Fruit fly (Drosophila melanogaster): ENCODE results near the gene CG7900.
A peak's percentile ranks its signal among the peaks of the same experiment; 100 is the strongest.

The CG7900 gene

DNA sequence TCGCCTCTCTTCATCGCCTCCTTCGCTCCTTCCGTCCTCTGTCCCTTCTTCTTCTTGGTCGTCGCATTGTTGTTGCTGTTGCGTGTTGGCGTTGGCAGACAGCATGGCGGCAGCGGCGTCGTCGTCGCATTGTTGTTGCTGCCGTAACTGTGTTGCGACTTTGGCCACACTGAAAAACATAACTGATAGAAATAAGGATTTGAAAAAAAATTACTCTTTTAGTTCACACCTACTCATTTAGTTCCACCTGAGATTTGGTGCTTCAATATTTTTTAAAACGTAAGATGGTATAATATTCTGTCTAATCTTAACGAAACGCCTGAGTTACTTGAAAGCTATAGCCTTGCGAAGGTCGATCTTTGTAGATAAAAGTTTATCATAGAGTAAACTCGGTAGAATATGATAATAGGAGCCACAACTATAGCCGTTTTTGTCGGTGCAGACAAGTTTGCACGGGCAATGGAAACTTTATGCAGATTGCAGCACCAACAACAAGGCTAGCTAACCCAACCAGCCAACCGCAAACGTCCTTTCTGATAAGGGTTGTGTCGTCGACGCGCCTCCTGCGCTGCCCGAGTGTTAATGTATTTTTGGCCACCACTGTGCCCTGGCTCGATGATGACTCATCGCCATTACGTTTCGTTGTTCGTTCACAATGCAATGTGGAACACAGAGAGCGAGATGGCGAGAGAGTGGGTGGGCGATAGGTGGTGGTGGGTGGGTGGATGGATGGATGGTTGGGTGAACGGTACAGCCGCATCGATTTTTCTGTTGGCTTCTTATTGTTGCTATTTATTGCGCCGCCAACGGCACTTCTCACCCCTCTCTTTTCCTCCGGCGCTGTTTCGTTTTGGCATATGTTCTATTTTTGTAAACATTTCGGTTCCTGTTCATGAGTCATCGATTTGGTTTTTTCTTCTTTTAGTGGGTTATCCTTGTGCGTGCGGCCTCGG is 19.2 kb downstream of the CG7900 start:
- no peak for TF ChIP-seq CG17801 (GFP tag; optimal IDR thresholded peaks at IDR 0.05; ENCODE audit: partially characterized antibody)

DNA sequence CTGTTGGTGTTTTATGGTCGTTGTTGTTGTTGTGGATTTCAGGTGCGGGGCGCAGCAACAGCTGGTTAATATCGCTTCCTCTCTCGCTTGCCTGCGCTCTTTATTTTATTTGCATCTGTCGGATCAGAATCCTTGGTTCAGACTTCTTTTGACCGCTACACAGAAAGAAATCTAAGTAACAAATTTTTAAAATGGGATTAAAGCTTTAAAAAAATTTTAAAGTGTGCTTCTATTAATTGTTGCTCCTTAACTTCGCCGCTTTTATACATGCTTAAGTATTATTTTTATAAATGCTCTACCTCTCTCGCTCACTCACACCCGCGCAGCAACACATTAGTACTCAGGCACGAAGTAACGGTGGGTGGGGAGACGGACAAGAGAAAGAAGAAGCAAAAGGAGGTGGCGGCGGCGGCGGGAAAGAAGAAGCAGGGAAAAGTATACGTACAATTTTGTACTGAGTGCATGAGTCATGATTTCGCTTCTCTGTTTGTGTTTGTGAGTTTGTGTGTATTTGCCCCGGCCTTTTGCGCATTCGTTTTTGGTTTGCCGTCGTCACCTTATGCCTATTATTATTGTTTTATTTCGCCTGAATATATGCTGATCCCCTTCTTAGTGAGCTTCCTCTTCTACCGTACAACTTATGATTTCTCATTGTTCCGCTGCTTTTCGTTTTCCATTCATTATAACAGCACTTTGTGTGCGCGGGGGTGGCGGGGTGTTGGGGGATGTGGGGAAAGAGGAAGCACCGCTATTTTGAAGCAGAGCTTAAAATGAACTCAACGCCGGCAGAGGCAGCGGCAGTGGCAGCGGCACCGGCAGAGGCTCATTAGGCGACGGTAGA is 20.1 kb downstream of the CG7900 start:
- TF ChIP-seq CG17801 (GFP tag; optimal IDR thresholded peaks at IDR 0.05; ENCODE audit: partially characterized antibody): peak; percentile 64

DNA sequence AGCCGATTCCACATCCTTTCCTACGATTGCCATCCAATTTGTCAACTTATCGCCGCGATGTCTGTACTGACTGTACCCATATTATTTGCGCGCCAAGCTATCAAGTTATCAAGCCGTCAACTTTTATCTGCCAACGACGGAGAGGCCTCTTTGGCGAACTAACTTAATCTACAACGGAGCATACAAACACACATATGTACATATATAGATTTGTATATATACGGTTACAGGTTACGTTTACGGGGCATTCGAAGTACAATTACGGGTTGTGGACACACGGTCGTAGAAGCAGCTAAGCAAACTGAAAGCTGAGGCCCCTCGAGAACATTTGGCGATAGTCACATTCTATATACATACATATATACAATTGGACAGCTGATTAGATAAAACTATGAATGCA is 21.3 kb downstream of the CG7900 start:
- peak; percentile 27 for TF ChIP-seq CG17801 (GFP tag; optimal IDR thresholded peaks at IDR 0.05; ENCODE audit: partially characterized antibody)

DNA sequence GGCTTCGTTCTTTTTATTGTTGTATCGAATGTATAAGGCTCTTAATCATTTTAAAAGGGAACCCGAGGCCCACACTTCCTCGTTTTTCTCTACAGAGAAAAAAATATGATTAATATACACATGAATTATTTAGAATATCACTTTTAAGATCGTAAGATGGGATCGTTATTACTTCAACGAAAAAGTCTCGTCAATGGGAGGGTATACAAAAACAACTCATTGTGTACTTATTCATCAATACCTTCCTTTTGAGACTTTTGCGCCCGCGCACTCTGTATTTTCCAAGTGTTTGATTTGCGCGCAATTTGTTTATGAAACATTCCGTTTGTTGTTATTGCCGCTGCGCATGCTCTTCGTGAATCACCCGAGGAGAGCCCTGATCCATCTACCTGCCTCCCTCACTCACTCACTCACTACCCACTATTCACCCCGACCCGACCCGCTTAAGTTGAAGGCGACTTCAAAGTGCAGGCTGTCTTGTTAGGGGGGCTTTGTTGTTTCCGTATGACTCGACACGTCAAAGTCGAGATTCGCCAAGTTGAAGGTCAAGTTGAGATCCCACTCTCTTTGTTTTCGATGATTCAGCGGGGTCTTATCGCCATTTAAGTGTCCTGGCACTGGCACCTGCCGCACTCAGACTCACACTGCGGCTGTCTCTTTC is 22.2 kb downstream of the CG7900 start:
- TF ChIP-seq CG17801 (GFP tag; optimal IDR thresholded peaks at IDR 0.05; ENCODE audit: partially characterized antibody): no peak

- no peak for TF ChIP-seq CG17801 (GFP tag; optimal IDR thresholded peaks at IDR 0.05; ENCODE audit: partially characterized antibody)
These were observed 24.1 kb downstream of the CG7900 start for dm6 chr3R:8118062-8118461.

DNA sequence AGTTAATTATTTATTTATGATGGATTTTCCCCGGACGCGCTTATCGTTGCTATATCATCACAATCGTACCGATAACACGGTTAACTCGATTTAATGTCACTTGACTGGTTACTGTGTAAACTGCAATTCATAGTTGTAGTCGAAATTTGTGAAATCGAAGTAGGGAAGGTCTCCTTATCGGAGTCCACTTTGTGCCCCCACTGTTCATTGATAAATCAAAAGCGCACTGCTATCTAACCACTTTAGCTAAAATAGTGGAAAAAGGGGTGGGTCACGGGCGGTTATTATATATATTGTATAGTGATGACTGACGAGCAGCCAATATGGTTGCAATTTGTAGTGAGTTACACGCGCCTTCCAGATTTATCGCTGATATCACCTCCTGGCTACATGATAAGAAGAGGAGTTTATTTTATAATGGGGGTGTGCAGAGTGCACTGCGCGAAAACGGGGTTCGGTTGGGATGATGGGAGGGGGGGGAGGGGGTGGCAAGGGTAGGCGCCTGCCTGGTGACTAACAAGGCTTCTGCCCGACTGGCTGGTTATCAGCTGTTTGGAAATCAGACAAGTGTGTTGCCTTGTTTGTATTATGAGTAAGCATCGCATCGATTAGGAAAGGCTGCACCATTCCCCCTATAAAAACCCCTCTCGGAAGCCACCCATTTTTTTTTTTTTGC is 25.0 kb downstream of the CG7900 start:
- no peak for TF ChIP-seq CG17801 (GFP tag; optimal IDR thresholded peaks at IDR 0.05; ENCODE audit: partially characterized antibody)

DNA sequence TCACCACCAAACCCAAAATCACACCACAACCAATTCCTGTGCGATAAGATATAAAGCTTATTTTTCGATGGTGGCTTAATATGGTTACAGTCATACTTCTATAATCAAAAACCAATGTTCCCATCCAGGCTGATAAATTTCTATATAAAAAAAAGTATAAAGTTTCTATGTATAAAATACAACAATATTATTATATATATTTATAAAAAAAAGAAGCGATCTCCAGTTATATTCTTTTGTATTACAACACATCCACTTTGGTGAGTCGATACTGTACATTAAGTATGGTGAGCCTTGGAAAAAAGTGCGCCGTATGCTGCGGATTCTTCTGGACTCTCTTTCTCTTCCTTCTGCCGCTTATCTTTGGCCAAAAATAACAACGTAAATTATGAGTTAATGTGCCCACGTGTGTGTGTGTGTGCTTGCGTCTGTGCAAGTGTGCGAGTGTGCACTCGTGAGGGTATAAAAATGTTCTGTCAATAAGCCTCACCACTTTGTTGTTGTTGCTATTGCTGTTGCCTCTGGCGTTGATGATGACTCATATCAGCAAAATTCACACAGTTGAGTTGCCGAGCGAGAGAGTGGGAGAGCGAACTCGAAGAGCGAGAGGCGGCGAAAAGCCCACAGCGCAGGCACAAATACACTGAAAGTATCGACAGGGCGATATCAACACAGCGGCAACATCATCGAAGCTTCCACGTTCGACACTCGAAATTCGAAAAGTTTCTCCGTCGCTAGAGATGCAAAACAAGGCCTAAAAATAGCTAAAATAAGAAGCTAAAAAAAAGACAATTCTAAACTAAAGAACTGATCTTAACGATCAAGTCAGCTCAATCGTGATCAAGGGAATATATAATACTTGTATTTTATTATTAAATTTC is 25.8 kb downstream of the CG7900 start:
- peak; percentile 85 for TF ChIP-seq CG17801 (GFP tag; optimal IDR thresholded peaks at IDR 0.05; ENCODE audit: partially characterized antibody)

dm6 chr3R:8120338-8120662 is 26.4 kb downstream of the CG7900 start:
- no peak for TF ChIP-seq CG17801 (GFP tag; optimal IDR thresholded peaks at IDR 0.05; ENCODE audit: partially characterized antibody)

DNA sequence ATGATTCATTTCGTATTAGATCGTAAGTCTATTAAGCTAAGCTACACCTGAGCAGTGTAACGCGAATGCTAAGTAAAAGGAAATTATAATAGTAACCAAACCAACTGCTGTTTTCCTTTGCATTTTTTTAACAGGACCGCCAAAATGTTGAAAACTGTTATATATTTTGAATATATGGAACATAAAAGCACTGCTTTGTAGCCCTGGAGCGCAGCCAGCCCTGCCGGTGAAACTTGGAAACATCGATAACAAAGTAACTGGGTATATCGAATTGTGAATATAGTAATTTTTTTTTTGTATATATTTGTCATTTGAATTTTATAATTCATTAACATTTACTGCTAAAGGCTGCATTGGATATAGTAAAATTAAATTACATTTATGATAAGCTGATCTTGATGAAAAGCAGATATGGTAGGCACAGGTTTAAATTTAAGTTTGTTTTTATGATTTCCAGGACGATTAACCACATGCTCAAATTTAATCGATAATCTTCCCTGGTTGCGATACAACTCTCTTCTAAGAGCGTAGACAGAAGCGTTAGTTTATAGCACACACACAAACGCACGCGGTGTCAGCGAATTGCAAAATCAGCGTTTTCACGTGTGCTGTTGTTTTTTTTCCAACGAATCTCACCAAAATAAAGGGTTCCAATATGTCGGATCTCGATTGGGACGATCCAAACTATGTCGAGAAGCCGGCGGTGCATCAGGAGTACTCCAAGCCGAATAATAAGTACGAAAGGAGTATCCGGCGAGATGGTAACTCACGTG is 28.5 kb downstream of the CG7900 start, which contains the start of gene CG7878:
TSS of gene CG7878 (plus strand) at position 528 of the 773 bp plus-strand sequence.
- TF ChIP-seq CG17801 (GFP tag; optimal IDR thresholded peaks at IDR 0.05; ENCODE audit: partially characterized antibody): no peak

dm6 chr3R:8126316-8127150 is 32.6 kb downstream of the CG7900 start, which contains the start of the genes CG9667 and Arl8:
TSS of gene CG9667 (minus strand) at chr3R:8126357.
TSS of gene Arl8 (plus strand) at chr3R:8126605.
- peak; percentile 53 for TF ChIP-seq CG17801 (GFP tag; optimal IDR thresholded peaks at IDR 0.05; ENCODE audit: partially characterized antibody)

DNA sequence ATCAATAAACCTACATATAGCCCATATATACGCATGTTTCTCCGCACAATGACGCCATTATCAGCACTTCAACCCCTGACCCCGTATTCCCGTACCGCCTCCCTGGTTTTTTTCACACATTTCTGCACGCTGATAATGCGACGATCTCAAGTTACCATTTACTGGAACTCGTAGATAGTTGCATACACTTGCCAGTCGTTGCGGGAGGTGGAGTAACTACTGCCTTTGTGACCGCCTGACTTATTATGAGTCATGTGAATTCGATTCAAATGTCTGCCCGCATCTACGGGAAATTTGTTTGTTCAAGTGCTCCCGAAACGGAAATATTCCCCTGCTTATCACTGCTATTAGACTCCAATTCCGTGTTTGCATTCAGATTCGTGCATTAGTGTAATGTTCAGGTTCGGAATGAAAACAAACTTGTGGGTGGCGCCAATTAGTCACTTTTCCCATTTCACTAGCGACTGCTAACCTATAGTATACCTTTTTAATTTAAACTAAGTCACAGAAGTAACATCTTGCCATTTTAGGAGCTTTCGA is 33.3 kb downstream of the CG7900 start:
- TF ChIP-seq CG17801 (GFP tag; optimal IDR thresholded peaks at IDR 0.05; ENCODE audit: partially characterized antibody): no peak

dm6 chr3R:8132398-8132797 is 38.5 kb downstream of the CG7900 start:
- TF ChIP-seq CG17801 (GFP tag; optimal IDR thresholded peaks at IDR 0.05; ENCODE audit: partially characterized antibody): no peak

Measured in ovary, adult (tissue).